Fruit fly (Drosophila melanogaster) whole organism, embryonic: Measurements from ENCODE around the gene CG12012.

ENCODE experiments used
- ATbp ChIP-seq: fragments of 200-800 bp; sonication (Bioruptor generic); optimal IDR thresholded peaks from 2 replicates; lab custom pipeline; 2017; ENCODE audit warnings: missing biosample characterization, mild to moderate bottlenecking, missing genetic modification characterization, missing genetic modification reagents
- Adf1 ChIP-seq: fragments of 200-800 bp; sonication (Bioruptor generic); IDR thresholded peaks from 2 replicates; pipeline ENCODE4 v1.3.6; 2022; ENCODE audit warnings: missing biosample characterization, missing genetic modification characterization
- CG10654 ChIP-seq: fragments of 200-800 bp; sonication (Bioruptor generic); optimal IDR thresholded peaks from 2 replicates; lab custom pipeline; 2016; ENCODE audit warnings: missing biosample characterization, missing genetic modification characterization
- CG11456 ChIP-seq: fragments of 200-800 bp; sonication (Bioruptor generic); IDR thresholded peaks from 3 replicates; pipeline ENCODE4 v1.3.6; 2022; ENCODE audit warnings: missing biosample characterization, missing genetic modification characterization
- CG11695 ChIP-seq: fragments of 200-800 bp; sonication (Bioruptor generic); IDR thresholded peaks from 3 replicates; pipeline ENCODE4 v1.3.6; 2022; ENCODE audit warnings: missing biosample characterization, missing genetic modification characterization
- CG11723 ChIP-seq: fragments of 200-800 bp; sonication (Bioruptor generic); optimal IDR thresholded peaks from 2 replicates; lab custom pipeline; 2017; ENCODE audit warnings: missing biosample characterization, mild to moderate bottlenecking, missing genetic modification characterization
- CG13894 ChIP-seq: fragments of 200-800 bp; sonication (Bioruptor generic); optimal IDR thresholded peaks from 3 replicates; lab custom pipeline; 2018; ENCODE audit warnings: missing biosample characterization, mild to moderate bottlenecking, missing genetic modification characterization, moderate library complexity
- CG1529 ChIP-seq: fragments of 200-800 bp; sonication (Bioruptor generic); optimal IDR thresholded peaks from 3 replicates; lab custom pipeline; 2018; ENCODE audit warnings: missing biosample characterization, missing genetic modification characterization
- CG2712 ChIP-seq: fragments of 200-800 bp; optimal IDR thresholded peaks from 3 replicates; lab custom pipeline; 2019; ENCODE audit warnings: missing biosample characterization, mild to moderate bottlenecking, missing genetic modification characterization, moderate library complexity
- CG34422 ChIP-seq: fragments of 200-800 bp; sonication (Bioruptor generic); IDR thresholded peaks from 3 replicates; pipeline ENCODE4 v1.3.6; 2022; ENCODE audit warnings: missing biosample characterization, missing genetic modification characterization
- CG7786 ChIP-seq: fragments of 200-800 bp; sonication (Bioruptor generic); optimal IDR thresholded peaks from 2 replicates; lab custom pipeline; 2016; ENCODE audit warnings: missing biosample characterization, missing genetic modification characterization
- CG9932 ChIP-seq: fragments of 200-800 bp; sonication (Bioruptor generic); IDR thresholded peaks from 2 replicates; pipeline ENCODE4 v1.3.6; 2022; ENCODE audit warnings: missing biosample characterization, missing genetic modification characterization
- Deaf1 ChIP-seq: fragments of 200-800 bp; optimal IDR thresholded peaks from 3 replicates; lab custom pipeline; 2019; ENCODE audit warnings: missing biosample characterization, mild to moderate bottlenecking, missing genetic modification characterization, moderate library complexity
- Dip2 ChIP-seq: fragments of 200-800 bp; sonication (Bioruptor generic); IDR thresholded peaks from 2 replicates; pipeline ENCODE4 v1.3.6; 2022; ENCODE audit warnings: missing biosample characterization, missing genetic modification characterization
- Drgx ChIP-seq: fragments of 200-800 bp; sonication (Bioruptor generic); IDR thresholded peaks from 2 replicates; pipeline ENCODE4 v1.3.6; 2022; ENCODE audit warnings: missing biosample characterization, missing genetic modification characterization
- Eip74EF ChIP-seq, 2 experiments: fragments of 200-800 bp in 1 of 2; fragments of >200 bp in 1 of 2; sonication (Bioruptor generic) in 1 of 2; optimal IDR thresholded peaks; 2 replicates each; lab custom pipeline; 2017 to 2019; ENCODE audit warnings: missing biosample characterization in 2 of 2, missing genetic modification characterization in 2 of 2, mild to moderate bottlenecking in 1 of 2, moderate library complexity in 1 of 2
- Fer2 ChIP-seq: fragments of 200-800 bp; sonication (Bioruptor generic); optimal IDR thresholded peaks from 2 replicates; lab custom pipeline; 2018; ENCODE audit warnings: missing biosample characterization, mild to moderate bottlenecking, missing genetic modification characterization, moderate library complexity
- Hmr ChIP-seq: fragments of 200-800 bp; sonication (Bioruptor generic); optimal IDR thresholded peaks from 3 replicates; lab custom pipeline; 2017; ENCODE audit warnings: mild to moderate bottlenecking, missing biosample characterization, missing genetic modification reagents, missing genetic modification characterization
- MBD-R2 ChIP-seq: fragments of 200-800 bp; sonication (Bioruptor generic); IDR thresholded peaks from 2 replicates; pipeline ENCODE4 v1.3.6; 2022; ENCODE audit warnings: missing biosample characterization, missing genetic modification characterization
- Med ChIP-seq: fragments of 200-800 bp; sonication (Bioruptor generic); peaks from one replicate; lab custom pipeline; 2016; ENCODE audit warnings: missing biosample characterization, missing genetic modification characterization, mild to moderate bottlenecking, inconsistent platforms, moderate library complexity
- abd-A ChIP-seq: fragments of 200-800 bp; sonication (Bioruptor generic); optimal IDR thresholded peaks from 3 replicates; lab custom pipeline; 2019; ENCODE audit warnings: missing biosample characterization, mild to moderate bottlenecking, missing genetic modification characterization, moderate library complexity
- chinmo ChIP-seq: fragments of 200-800 bp; sonication (Bioruptor generic); IDR thresholded peaks from 4 replicates; pipeline ENCODE4 v1.3.6; 2022; ENCODE audit warnings: missing biosample characterization, missing genetic modification characterization; ENCODE audit not compliant: partially characterized antibody
- cwo ChIP-seq: fragments of 200-800 bp; sonication (Bioruptor generic); optimal IDR thresholded peaks from 3 replicates; lab custom pipeline; 2017; ENCODE audit warnings: missing biosample characterization, missing genetic modification characterization, mild to moderate bottlenecking, moderate library complexity, missing genetic modification reagents
- dysf ChIP-seq: fragments of 200-800 bp; sonication (Bioruptor generic); IDR thresholded peaks from 3 replicates; pipeline ENCODE4 v1.3.6; 2022; ENCODE audit warnings: missing biosample characterization, missing genetic modification characterization
- ewg ChIP-seq: fragments of 200-800 bp; sonication (Bioruptor generic); optimal IDR thresholded peaks from 3 replicates; lab custom pipeline; 2017; ENCODE audit warnings: mild to moderate bottlenecking, missing biosample characterization, missing genetic modification reagents, missing genetic modification characterization
- kay ChIP-seq: fragments of 200-800 bp; sonication (Bioruptor generic); optimal IDR thresholded peaks from 2 replicates; lab custom pipeline; 2016; ENCODE audit warnings: missing biosample characterization, missing genetic modification characterization
- lbe ChIP-seq: fragments of 200-800 bp; sonication (Bioruptor generic); optimal IDR thresholded peaks from 2 replicates; lab custom pipeline; 2016; ENCODE audit warnings: missing biosample characterization, mild to moderate bottlenecking, missing genetic modification characterization
- nerfin-1 ChIP-seq: fragments of 200-800 bp; sonication (Bioruptor generic); optimal IDR thresholded peaks from 3 replicates; lab custom pipeline; 2019; ENCODE audit warnings: missing biosample characterization, mild to moderate bottlenecking, missing genetic modification characterization, moderate library complexity
- onecut ChIP-seq: fragments of 200-800 bp; sonication (Bioruptor generic); IDR thresholded peaks from 2 replicates; pipeline ENCODE4 v1.3.6; 2022; ENCODE audit warnings: missing biosample characterization, missing genetic modification characterization
- peb ChIP-seq: fragments of 200-800 bp; sonication (Bioruptor generic); IDR thresholded peaks from 2 replicates; pipeline ENCODE4 v1.3.6; 2022; ENCODE audit warnings: missing biosample characterization, missing genetic modification characterization
- row ChIP-seq: fragments of 200-800 bp; sonication (Bioruptor generic); IDR thresholded peaks from 3 replicates; pipeline ENCODE4 v1.3.6; 2022; ENCODE audit warnings: missing biosample characterization, missing genetic modification characterization
- slbo ChIP-seq: fragments of 200-800 bp; sonication (Bioruptor generic); IDR thresholded peaks from 2 replicates; pipeline ENCODE4 v1.3.6; 2022; ENCODE audit warnings: missing biosample characterization, missing genetic modification characterization
- sob ChIP-seq: fragments of 200-800 bp; sonication (Bioruptor generic); IDR thresholded peaks from 2 replicates; pipeline ENCODE4 v1.3.6; 2022; ENCODE audit warnings: missing biosample characterization, missing genetic modification characterization
- sr ChIP-seq: fragments of 200-800 bp; sonication (Bioruptor generic); IDR thresholded peaks from 3 replicates; pipeline ENCODE4 v1.3.6; 2022; ENCODE audit warnings: missing biosample characterization, missing genetic modification characterization
- twi ChIP-seq: fragments of 200-800 bp; optimal IDR thresholded peaks from 2 replicates; lab custom pipeline; 2019; ENCODE audit warnings: missing biosample characterization, mild to moderate bottlenecking, missing genetic modification characterization, moderate library complexity
- vnd ChIP-seq: fragments of 200-800 bp; sonication (Bioruptor generic); IDR thresholded peaks from 3 replicates; pipeline ENCODE4 v1.3.6; 2022; ENCODE audit warnings: missing biosample characterization, missing genetic modification characterization; ENCODE audit not compliant: partially characterized antibody
- vvl ChIP-seq: fragments of 200-800 bp; sonication (Bioruptor generic); IDR thresholded peaks from 2 replicates; pipeline ENCODE4 v1.3.6; 2022; ENCODE audit warnings: missing biosample characterization, missing genetic modification characterization
- wor ChIP-seq: fragments of 200-800 bp; sonication (Bioruptor generic); IDR thresholded peaks from 2 replicates; pipeline ENCODE4 v1.3.6; 2022; ENCODE audit warnings: missing biosample characterization, missing genetic modification characterization

The CG12012 gene

DNA sequence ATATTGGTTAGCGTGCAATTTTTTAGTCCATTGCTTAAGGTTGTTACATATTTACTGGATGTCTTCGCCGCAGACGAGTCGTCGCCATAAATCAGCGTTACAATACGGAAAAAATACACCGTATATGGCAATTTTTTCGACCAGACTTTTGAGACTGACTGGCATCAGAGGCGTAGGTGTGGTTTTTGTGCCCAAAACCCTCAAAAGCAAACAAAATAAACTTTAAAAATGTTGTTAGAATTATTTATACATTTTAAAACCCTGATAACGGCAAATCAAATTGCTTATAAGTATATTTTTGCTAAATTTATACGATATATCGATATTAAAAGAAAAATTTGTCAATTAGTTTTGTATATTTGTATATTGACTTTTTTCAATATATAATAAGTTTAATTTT lies 44.1 kb downstream of the CG12012 start (continued):
- TF ChIP-seq CG7786 (GFP tag; lab: Kevin White, UChicago) = no peak
- TF ChIP-seq Dip2 (GFP tag; lab: Robert Waterston, UW) = no peak

DNA sequence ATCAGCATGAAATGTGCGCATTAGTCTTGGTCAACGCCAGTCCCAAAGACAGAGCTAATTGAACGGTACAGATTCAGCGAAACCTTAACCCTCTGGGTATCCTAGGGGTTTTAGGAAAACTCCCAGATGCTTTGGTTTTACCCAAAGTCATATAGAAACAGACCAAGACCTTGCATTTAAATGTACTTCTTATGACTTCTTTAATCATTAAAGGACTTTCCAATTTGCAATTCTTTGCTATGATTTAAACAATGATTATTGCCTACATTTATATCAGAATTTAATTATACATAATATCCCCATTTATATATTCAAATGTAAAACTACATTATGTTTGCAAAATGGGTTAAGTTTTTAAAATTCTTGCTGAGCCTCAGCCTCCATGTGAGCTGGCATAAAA lies 46.4 kb downstream of the CG12012 start:
- TF ChIP-seq twi (tag; lab: Kevin White, UChicago) (peak; percentile 5), slbo (GFP tag; lab: Robert Waterston, UW) (no peak), lbe (GFP tag; lab: Kevin White, UChicago) (peak; percentile 9)

DNA sequence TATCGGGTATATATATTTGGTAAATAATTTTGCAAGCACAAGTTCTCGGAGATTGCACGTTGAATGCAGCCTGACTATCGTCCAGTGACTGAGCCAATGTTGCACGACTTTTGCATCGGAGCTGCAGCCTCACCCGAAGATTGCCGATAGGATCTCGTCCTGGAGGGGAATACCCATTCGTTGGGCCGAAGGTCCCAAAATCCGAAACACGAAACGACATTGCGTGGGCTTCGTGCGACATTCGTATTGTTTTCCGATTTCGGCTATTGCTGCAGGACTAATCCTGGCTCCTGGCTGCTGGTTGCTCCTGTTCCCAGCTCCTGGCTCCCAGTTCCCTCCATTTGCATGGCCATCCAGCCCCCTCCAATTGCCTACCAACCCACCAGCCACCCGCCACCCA lies 48.3 kb downstream of the CG12012 start, which contains the start of gene sty:
Gene sty (minus strand): TSS at position 90 of the 400 bp plus-strand sequence.
- TF ChIP-seq CG11723 (GFP tag; lab: Kevin White, UChicago) = no peak
- TF ChIP-seq sr = no peak
- 0 out of 2 replicates have a peak, but pooled peaks have one; percentile 7 for TF ChIP-seq Drgx (GFP tag; lab: Robert Waterston, UW)
- TF ChIP-seq Med (GFP tag; lab: Kevin White, UChicago) = peak; percentile 56
- no peak for TF ChIP-seq MBD-R2 (GFP tag; lab: Robert Waterston, UW)
- no peak for TF ChIP-seq wor (GFP tag; lab: Robert Waterston, UW)
- TF ChIP-seq CG10654 (GFP tag; lab: Kevin White, UChicago) = no peak

DNA sequence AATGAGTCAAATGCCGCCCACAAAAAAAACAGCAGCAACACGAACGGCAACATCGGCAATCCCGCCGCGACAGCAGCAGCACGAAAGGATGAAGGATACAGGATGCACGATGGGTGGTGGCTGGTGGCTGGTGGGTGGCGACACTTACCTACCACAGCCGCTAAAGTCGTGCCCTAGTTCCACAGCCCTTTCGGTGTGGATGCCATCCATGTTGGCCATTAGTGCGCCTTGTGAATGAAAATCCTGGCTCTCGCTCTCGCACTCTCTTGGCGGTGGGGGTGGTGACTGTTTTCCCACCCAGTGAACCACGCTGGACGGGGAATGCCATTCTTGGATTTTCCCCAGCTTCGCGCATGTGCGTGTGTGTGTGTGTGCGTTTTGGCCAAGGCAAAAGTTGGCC lies 50.5 kb downstream of the CG12012 start:
- TF ChIP-seq ewg (GFP tag; lab: Kevin White, UChicago) (peak; percentile 67), cwo (GFP tag; lab: Kevin White, UChicago) (no peak), CG1529 (no peak), CG34422 (GFP tag; lab: Robert Waterston, UW) (peak; percentile 43; the same call in 1 of the 3 replicates), sob (GFP tag; lab: Robert Waterston, UW) (0 out of 2 replicates have a peak, but pooled peaks have one; percentile 11), vvl (GFP tag; lab: Robert Waterston, UW) (no peak), CG13894 (tag; lab: Kevin White, UChicago) (peak; percentile 33), Hmr (GFP tag; lab: Kevin White, UChicago) (peak; percentile 18), onecut (GFP tag; lab: Robert Waterston, UW) (peak; percentile 81; the same call in 1 of the 2 replicates), vnd (GFP tag; lab: Robert Waterston, UW) (0 out of 3 replicates have a peak, but pooled peaks have one; percentile 10), Deaf1 (tag; lab: Kevin White, UChicago) (peak; percentile 91), peb (no peak), dysf (GFP tag; lab: Robert Waterston, UW) (0 out of 3 replicates have a peak, but pooled peaks have one; percentile 12), nerfin-1 (tag; lab: Kevin White, UChicago) (peak; percentile 2), chinmo (GFP tag; lab: Robert Waterston, UW) (0 out of 4 replicates have a peak, but pooled peaks have one; percentile 67), Eip74EF (GFP tag; optimal IDR thresholded peaks at IDR 0.05; lab: Kevin White, UChicago) (no peak), CG11695 (GFP tag; lab: Robert Waterston, UW) (no peak), CG11456 (GFP tag; lab: Robert Waterston, UW) (0 out of 3 replicates have a peak, but pooled peaks have one; percentile 41), row (GFP tag; lab: Robert Waterston, UW) (0 out of 3 replicates have a peak, but pooled peaks have one; percentile 8), Fer2 (tag; lab: Kevin White, UChicago) (no peak), ATbp (GFP tag; lab: Kevin White, UChicago) (no peak), Adf1 (peak; percentile 6; the same call in 1 of the 2 replicates), abd-A (tag; lab: Kevin White, UChicago) (peak; percentile 80), CG9932 (GFP tag; lab: Robert Waterston, UW) (0 out of 2 replicates have a peak, but pooled peaks have one; percentile 4), kay (no peak), CG2712 (no peak)
